Worm (Caenorhabditis elegans): Measurements from ENCODE around the gene F53F1.3.

ce11 chrV:13406511-13406910 is 1.5 kb upstream of the F53F1.3 start, which contains the start of gene F53F1.2:
- no peak for TF ChIP-seq snpc-4 (tag; optimal IDR thresholded peaks at IDR 0.05)
- TF ChIP-seq lin-32 (GFP tag; optimal IDR thresholded peaks at IDR 0.05), result no peak
- no peak for TF ChIP-seq nhr-12 (tag; optimal IDR thresholded peaks at IDR 0.05)
- TF ChIP-seq nhr-76 (tag; optimal IDR thresholded peaks at IDR 0.05), result no peak
